Fruit fly (Drosophila melanogaster): Measurements from ENCODE around the gene CG3168.

The CG3168 gene

dm6 chrX:6711295-6711694 lies 28.5 kb downstream of the CG3168 start (continued):
- TF ChIP-seq CG6272 (GFP tag; IDR thresholded peaks at IDR 0.05): peak; percentile 67
- TF ChIP-seq Optix (GFP tag; IDR thresholded peaks at IDR 0.05): peak; percentile 72
- peak; percentile 86 for TF ChIP-seq CG2712 (tag; optimal IDR thresholded peaks at IDR 0.05)
- no peak for TF ChIP-seq ac (GFP tag; optimal IDR thresholded peaks at IDR 0.05)
- peak; percentile 62 for TF ChIP-seq ewg (GFP tag; optimal IDR thresholded peaks at IDR 0.05)
- peak; percentile 89 for TF ChIP-seq row (GFP tag; IDR thresholded peaks at IDR 0.05)
- peak; percentile 46 for TF ChIP-seq CG4404 (GFP tag; IDR thresholded peaks at IDR 0.05)
- TF ChIP-seq ftz-f1 (GFP tag; optimal IDR thresholded peaks at IDR 0.05): no peak
- TF ChIP-seq CG30403 (GFP tag; optimal IDR thresholded peaks at IDR 0.05): peak; percentile 80
- peak; percentile 61 for TF ChIP-seq NK7.1 (GFP tag; optimal IDR thresholded peaks at IDR 0.05)
- TF ChIP-seq CG7745 (tag; optimal IDR thresholded peaks at IDR 0.05): no peak
- peak; percentile 55 for TF ChIP-seq Mad (GFP tag; optimal IDR thresholded peaks at IDR 0.05)
- peak; percentile 9 for TF ChIP-seq sd (tag; optimal IDR thresholded peaks at IDR 0.05)
- TF ChIP-seq CG3726 (GFP tag; IDR thresholded peaks at IDR 0.05): no peak
- TF ChIP-seq ap (GFP tag; IDR thresholded peaks at IDR 0.05): peak; percentile 59; the same call in 1 of the 2 replicates
- TF ChIP-seq ci (GFP tag; IDR thresholded peaks at IDR 0.05): peak; percentile 80
- TF ChIP-seq pho (GFP tag; optimal IDR thresholded peaks at IDR 0.05): peak; percentile 80
- TF ChIP-seq CG33213 (GFP tag; optimal IDR thresholded peaks at IDR 0.05): peak; percentile 65
- TF ChIP-seq CG15073 (GFP tag; optimal IDR thresholded peaks at IDR 0.05): peak; percentile 4
- no peak for TF ChIP-seq bbx (GFP tag; IDR thresholded peaks at IDR 0.05; ENCODE audit: partially characterized antibody)
- TF ChIP-seq pzg (GFP tag; optimal IDR thresholded peaks at IDR 0.05): no peak
- TF ChIP-seq CG17361 (GFP tag; IDR thresholded peaks at IDR 0.05): peak; percentile 76
- peak; percentile 37 for TF ChIP-seq exex (tag; optimal IDR thresholded peaks at IDR 0.05)
- TF ChIP-seq al (GFP tag; IDR thresholded peaks at IDR 0.05): peak; percentile 39; the same call in 1 of the 2 replicates
- TF ChIP-seq Nf-YC (tag; optimal IDR thresholded peaks at IDR 0.05): peak; percentile 53
- TF ChIP-seq Usf (GFP tag; optimal IDR thresholded peaks at IDR 0.05): peak; percentile 27
- TF ChIP-seq tna (GFP tag; IDR thresholded peaks at IDR 0.05; ENCODE audit: partially characterized antibody): no peak
- TF ChIP-seq CG8359 (GFP tag; optimal IDR thresholded peaks at IDR 0.05; ENCODE audit: borderline replicate concordance): peak; percentile 57
- TF ChIP-seq CG2889 (GFP tag; IDR thresholded peaks at IDR 0.05): no peak
- TF ChIP-seq bowl (GFP tag; IDR thresholded peaks at IDR 0.05): no peak
- TF ChIP-seq crol (GFP tag; IDR thresholded peaks at IDR 0.05): no peak; the same call in 1 of the 2 replicates
- TF ChIP-seq Sox102F (GFP tag; optimal IDR thresholded peaks at IDR 0.05): peak; percentile 85
- peak; percentile 67 for TF ChIP-seq CG6854 (GFP tag; optimal IDR thresholded peaks at IDR 0.05)
- peak; percentile 74 for TF ChIP-seq CG8388 (GFP tag; optimal IDR thresholded peaks at IDR 0.05)
- no peak for TF ChIP-seq toy (GFP tag; IDR thresholded peaks at IDR 0.05)
- no peak for TF ChIP-seq CG4360 (GFP tag; IDR thresholded peaks at IDR 0.05)
- TF ChIP-seq Pdp1 (GFP tag; optimal IDR thresholded peaks at IDR 0.05): peak; percentile 76 to 93
- 0 out of 2 replicates have a peak, but pooled peaks have one; percentile 9 for TF ChIP-seq sim (GFP tag; IDR thresholded peaks at IDR 0.05)
- peak in 1 of 2 experiments; percentile 39 for TF ChIP-seq Hr78 (GFP tag; optimal IDR thresholded peaks at IDR 0.05)
- no peak for TF ChIP-seq CG7963 (GFP tag; IDR thresholded peaks at IDR 0.05; ENCODE audit: partially characterized antibody)
- TF ChIP-seq TFAM (GFP tag; optimal IDR thresholded peaks at IDR 0.05): peak; percentile 24
- peak; percentile 84 for TF ChIP-seq CG15269 (tag; optimal IDR thresholded peaks at IDR 0.05)
- TF ChIP-seq CG17328 (GFP tag; IDR thresholded peaks at IDR 0.05): peak; percentile 75
- no peak for TF ChIP-seq Lpt (GFP tag; optimal IDR thresholded peaks at IDR 0.05)
- no peak for TF ChIP-seq CG42726 (GFP tag; IDR thresholded peaks at IDR 0.05; ENCODE audit: partially characterized antibody)
- TF ChIP-seq odd (GFP tag; optimal IDR thresholded peaks at IDR 0.05): peak; percentile 63
- TF ChIP-seq org-1 (GFP tag; optimal IDR thresholded peaks at IDR 0.05): peak; percentile 89
- TF ChIP-seq ham (GFP tag; IDR thresholded peaks at IDR 0.05): no peak
- TF ChIP-seq Dip2 (GFP tag; IDR thresholded peaks at IDR 0.05): no peak
- TF ChIP-seq dati (GFP tag; IDR thresholded peaks at IDR 0.05): 0 out of 2 replicates have a peak, but pooled peaks have one; percentile 38
- TF ChIP-seq phol (tag; optimal IDR thresholded peaks at IDR 0.05): peak; percentile 76

Data from whole organism, embryonic.